Worm (Caenorhabditis elegans) whole organism, L4 larva: ENCODE results near the gene tatn-1.

Experiments
- aha-1 ChIP-seq: fragments of 150-350 bp; peaks from one replicate; lab custom pipeline; 2014; ENCODE audit warnings: missing biosample characterization, missing genetic modification characterization
- daf-19 ChIP-seq: fragments of 200-800 bp; sonication (Bioruptor generic); conservative IDR thresholded peaks from 2 replicates; pipeline ENCODE4 v1.3.6; 2022; ENCODE audit warnings: missing genetic modification characterization, missing compliant biosample characterization
- dpl-1 ChIP-seq: fragments of 150-350 bp; optimal IDR thresholded peaks from 2 replicates; lab custom pipeline; 2014; ENCODE audit warnings: missing biosample characterization, missing genetic modification reagents, missing genetic modification characterization
- dve-1 ChIP-seq: sonication (generic microtip); optimal IDR thresholded peaks from 2 replicates; lab custom pipeline; 2017; ENCODE audit warnings: antibody characterized with exemption, mild to moderate bottlenecking, missing genetic modification characterization, missing compliant biosample characterization; ENCODE audit not compliant: insufficient read depth
- egl-27 ChIP-seq: sonication (generic microtip); optimal IDR thresholded peaks from 3 replicates; lab custom pipeline; 2017; ENCODE audit warnings: missing biosample characterization, missing genetic modification reagents, missing genetic modification characterization
- egl-43 ChIP-seq: fragments of 200-800 bp; sonication (Bioruptor generic); IDR thresholded peaks from 2 replicates; pipeline ENCODE4 v1.3.6; 2022; ENCODE audit warnings: missing genetic modification reagents, missing genetic modification characterization, missing compliant biosample characterization
- fos-1 ChIP-seq: fragments of 150-350 bp; optimal IDR thresholded peaks from 2 replicates; lab custom pipeline; 2014; ENCODE audit warnings: missing biosample characterization, missing genetic modification characterization
- hlh-11 ChIP-seq: fragments of 200-800 bp; sonication (Bioruptor generic); optimal IDR thresholded peaks from 2 replicates; lab custom pipeline; 2018; ENCODE audit warnings: mild to moderate bottlenecking, missing genetic modification characterization, missing compliant biosample characterization
- hmg-1.1 ChIP-seq: fragments of 200-800 bp; sonication (Bioruptor generic); IDR thresholded peaks from 2 replicates; pipeline ENCODE4 v1.3.6; 2022; ENCODE audit warnings: missing genetic modification reagents, missing genetic modification characterization, missing compliant biosample characterization
- lim-7 ChIP-seq: fragments of 200-800 bp; sonication (Bioruptor generic); IDR thresholded peaks from 2 replicates; pipeline ENCODE4 v1.3.6; 2022; ENCODE audit warnings: missing genetic modification characterization, missing compliant biosample characterization
- lin-1 ChIP-seq: fragments of 200-800 bp; sonication (Bioruptor generic); IDR thresholded peaks from 2 replicates; pipeline ENCODE4 v1.3.6; 2022; ENCODE audit warnings: missing genetic modification reagents, missing genetic modification characterization, missing compliant biosample characterization
- lin-13 ChIP-seq: fragments of 150-350 bp; optimal IDR thresholded peaks from 2 replicates; lab custom pipeline; 2014; ENCODE audit warnings: missing biosample characterization, missing genetic modification reagents, missing genetic modification characterization
- lir-3 ChIP-seq: sonication (generic microtip); optimal IDR thresholded peaks from 2 replicates; lab custom pipeline; 2016; ENCODE audit warnings: mild to moderate bottlenecking, missing genetic modification characterization, missing compliant biosample characterization
- lsy-2 ChIP-seq, 2 experiments: fragments of 150-350 bp in 1 of 2; sonication (generic microtip) in 1 of 2; optimal IDR thresholded peaks; 2 replicates each; lab custom pipeline; 2014 to 2017; ENCODE audit warnings: missing biosample characterization in 2 of 2, missing genetic modification characterization in 2 of 2
- madf-5 ChIP-seq, 2 experiments: fragments of 200-800 bp; sonication (Bioruptor generic); IDR thresholded peaks; 2 replicates each; pipeline ENCODE4 v1.3.6; 2022; ENCODE audit warnings: missing compliant biosample characterization in 2 of 2, missing genetic modification characterization in 2 of 2
- madf-9 ChIP-seq: fragments of 200-800 bp; sonication (Bioruptor generic); conservative IDR thresholded peaks from 2 replicates; pipeline ENCODE4 v1.3.6; 2022; ENCODE audit warnings: missing genetic modification reagents, missing genetic modification characterization, missing compliant biosample characterization
- mdt-29 ChIP-seq: fragments of 200-800 bp; sonication (Bioruptor generic); IDR thresholded peaks from 2 replicates; pipeline ENCODE4 v1.3.6; 2022; ENCODE audit warnings: missing genetic modification reagents, missing genetic modification characterization, missing compliant biosample characterization
- mes-2 ChIP-seq: sonication (generic microtip); optimal IDR thresholded peaks from 2 replicates; lab custom pipeline; 2016; ENCODE audit warnings: missing genotype, mild to moderate bottlenecking, missing genetic modification characterization, missing compliant biosample characterization; ENCODE audit not compliant: poor library complexity, severe bottlenecking
- mxl-3 ChIP-seq: fragments of 200-800 bp; sonication (Bioruptor generic); optimal IDR thresholded peaks from 2 replicates; lab custom pipeline; 2018; ENCODE audit warnings: mild to moderate bottlenecking, missing genetic modification characterization, missing compliant biosample characterization
- nhr-10 ChIP-seq: fragments of 150-350 bp; optimal IDR thresholded peaks from 2 replicates; lab custom pipeline; 2014; ENCODE audit warnings: missing biosample characterization, missing genetic modification characterization
- nhr-11 ChIP-seq: fragments of 150-350 bp; optimal IDR thresholded peaks from 2 replicates; lab custom pipeline; 2014; ENCODE audit warnings: missing biosample characterization, missing genetic modification characterization
- nhr-28 ChIP-seq: fragments of 150-350 bp; optimal IDR thresholded peaks from 2 replicates; lab custom pipeline; 2014; ENCODE audit warnings: missing biosample characterization, missing genetic modification characterization
- nhr-6 ChIP-seq: fragments of 150-350 bp; optimal IDR thresholded peaks from 2 replicates; lab custom pipeline; 2014; ENCODE audit warnings: missing biosample characterization, missing genetic modification characterization
- pha-4 ChIP-seq, 2 experiments: fragments of 150-350 bp in 1 of 2; fragments of 200-800 bp in 1 of 2; sonication (Bioruptor generic) in 1 of 2; IDR thresholded peaks in 1 of 2; optimal IDR thresholded peaks in 1 of 2; 2 replicates each; pipeline versions ENCODE4 v1.3.6 to Lab custom; 2014 to 2022; ENCODE audit warnings: missing genetic modification characterization in 2 of 2, missing genetic modification reagents in 2 of 2, missing biosample characterization in 1 of 2, missing compliant biosample characterization in 1 of 2
- sdz-12 ChIP-seq: fragments of 200-800 bp; sonication (Bioruptor generic); optimal IDR thresholded peaks from 2 replicates; lab custom pipeline; 2018; ENCODE audit warnings: mild to moderate bottlenecking, missing genetic modification characterization, missing compliant biosample characterization
- skn-1 ChIP-seq: fragments of 150-350 bp; optimal IDR thresholded peaks from 2 replicates; lab custom pipeline; 2014; ENCODE audit warnings: missing biosample characterization, missing genetic modification characterization
- spr-1 ChIP-seq: sonication (generic microtip); optimal IDR thresholded peaks from 2 replicates; lab custom pipeline; 2016; ENCODE audit warnings: mild to moderate bottlenecking, missing genetic modification characterization, missing compliant biosample characterization
- unc-62 ChIP-seq, 3 experiments: fragments of 150-350 bp in 1 of 3; sonication (generic microtip); optimal IDR thresholded peaks in 2 of 3; peaks in 1 of 3; 1 replicate in 1 of 3; 2 replicates in 2 of 3; lab custom pipeline; 2014 to 2017; ENCODE audit warnings: missing biosample characterization in 3 of 3, missing genetic modification characterization in 3 of 3, missing genetic modification reagents in 3 of 3, missing genotype in 1 of 3
- vab-7 ChIP-seq: fragments of 200-800 bp; sonication (Bioruptor generic); IDR thresholded peaks from 2 replicates; pipeline ENCODE4 v1.3.6; 2022; ENCODE audit warnings: missing genetic modification reagents, missing genetic modification characterization, missing compliant biosample characterization
- zag-1 ChIP-seq: fragments of 150-350 bp; optimal IDR thresholded peaks from 2 replicates; lab custom pipeline; 2014; ENCODE audit warnings: missing biosample characterization, missing genetic modification characterization
- zfp-3 ChIP-seq: fragments of 200-800 bp; sonication (Bioruptor generic); conservative IDR thresholded peaks from 2 replicates; pipeline ENCODE4 v1.3.6; 2022; ENCODE audit warnings: missing genetic modification reagents, missing genetic modification characterization, missing compliant biosample characterization
- zip-2 ChIP-seq: fragments of 150-350 bp; optimal IDR thresholded peaks from 2 replicates; lab custom pipeline; 2014; ENCODE audit warnings: missing biosample characterization, missing genetic modification characterization
- ztf-7 ChIP-seq: fragments of 150-350 bp; optimal IDR thresholded peaks from 2 replicates; lab custom pipeline; 2014; ENCODE audit warnings: missing biosample characterization, missing genetic modification characterization

The tatn-1 gene

ce11 chrX:14824490-14825050 is 33.8 kb downstream of the tatn-1 start, which contains the start of gene mbk-1 (continued):
- TF ChIP-seq hmg-1.1 (GFP tag; lab: Robert Waterston, UW) (peak; percentile 80), mdt-29 (GFP tag; lab: Robert Waterston, UW) (no peak), mes-2 (tag; lab: Kevin White, UChicago) (no peak), zip-2 (tag; lab: Kevin White, UChicago) (no peak), lim-7 (no peak), dve-1 (tag; lab: Kevin White, UChicago) (peak; percentile 85), nhr-10 (tag; lab: Kevin White, UChicago) (no peak), nhr-28 (tag; lab: Kevin White, UChicago) (peak; percentile 91), ztf-7 (tag; lab: Kevin White, UChicago) (peak; percentile 37), daf-19 (GFP tag; lab: Robert Waterston, UW) (no peak), nhr-11 (tag; lab: Kevin White, UChicago) (peak; percentile 58), lin-13 (GFP tag; lab: Kevin White, UChicago) (peak; percentile 17), lir-3 (tag; lab: Kevin White, UChicago) (no peak), hlh-11 (peak; percentile 93), lin-1 (GFP tag; lab: Robert Waterston, UW) (peak; percentile 75), vab-7 (GFP tag; lab: Robert Waterston, UW) (no peak), pha-4 (GFP tag; IDR thresholded peaks at IDR 0.05; lab: Robert Waterston, UW) (no peak), pha-4 (tag; optimal IDR thresholded peaks at IDR 0.05; lab: Kevin White, UChicago) (no peak), fos-1 (tag; lab: Kevin White, UChicago) (no peak), egl-43 (GFP tag; lab: Robert Waterston, UW) (no peak), spr-1 (peak; percentile 1), zfp-3 (0 out of 2 replicates have a peak, but pooled peaks have one; percentile 37), madf-9 (0 out of 2 replicates have a peak, but pooled peaks have one; percentile 9), dpl-1 (GFP tag; lab: Kevin White, UChicago) (peak; percentile 33), zag-1 (tag; lab: Kevin White, UChicago) (no peak)

DNA sequence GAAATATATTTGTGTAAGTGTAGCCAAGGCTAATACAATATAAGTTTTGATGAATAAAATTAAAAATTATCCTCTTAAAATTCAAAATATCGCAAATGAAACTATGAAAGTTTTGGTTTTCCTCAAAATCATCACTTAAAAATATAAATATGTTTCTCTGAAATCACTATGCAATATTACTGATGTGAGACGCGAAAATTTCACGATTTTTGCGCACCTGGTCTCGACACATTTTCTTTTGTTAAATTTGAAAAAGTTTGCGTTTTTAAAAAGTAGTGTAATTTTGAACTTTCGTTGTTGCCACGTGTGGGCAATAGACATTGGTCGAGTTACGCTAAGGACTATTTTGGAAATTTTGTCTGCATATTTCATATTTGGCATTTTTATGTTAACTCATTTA is 38.0 kb downstream of the tatn-1 start:
- TF ChIP-seq unc-62 (GFP tag; optimal IDR thresholded peaks at IDR 0.05 in 1 of 2; lab: Kevin White, UChicago) (peak in 1 of 2 experiments; percentile 4), unc-62 (tag; optimal IDR thresholded peaks at IDR 0.05; lab: Kevin White, UChicago) (no peak), aha-1 (peak; percentile 96), lsy-2 (tag; optimal IDR thresholded peaks at IDR 0.05; lab: Kevin White, UChicago) (no peak)

DNA sequence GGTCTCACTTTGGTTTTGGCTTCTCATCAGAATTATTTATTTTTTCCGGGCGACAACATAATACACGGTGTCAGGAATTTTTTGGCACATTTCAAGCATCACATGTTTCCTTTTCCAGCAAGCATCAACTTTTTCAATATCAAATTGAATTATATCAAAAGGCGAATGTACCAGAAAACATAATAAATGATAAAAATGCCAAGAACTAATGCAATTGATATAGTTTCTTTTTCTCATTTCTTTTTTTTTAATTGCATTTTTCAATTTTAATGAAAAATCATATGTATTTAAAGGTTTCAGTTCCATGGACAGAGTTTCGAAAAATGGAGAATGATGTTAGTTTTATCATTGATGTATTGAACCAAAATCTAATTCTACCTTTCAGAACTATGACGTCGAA is 40.7 kb downstream of the tatn-1 start, which contains the start of gene dpf-2:
Gene dpf-2 (plus strand): TSS at position 301 of the 400 bp plus-strand sequence.
- TF ChIP-seq egl-43 (GFP tag; lab: Robert Waterston, UW) (no peak), aha-1 (peak; percentile 10)
- TF ChIP-seq, all 104 proteins: peak for 1

- TF ChIP-seq madf-5 (GFP tag; IDR thresholded peaks at IDR 0.05; lab: Robert Waterston, UW) (no peak), skn-1 (tag; lab: Kevin White, UChicago) (no peak), mes-2 (tag; lab: Kevin White, UChicago) (no peak), mxl-3 (GFP tag; lab: Kevin White, UChicago) (no peak), egl-27 (no peak), vab-7 (GFP tag; lab: Robert Waterston, UW) (no peak), sdz-12 (GFP tag; lab: Kevin White, UChicago) (no peak), nhr-6 (no peak)
Observed at ce11 chrX:14838339-14838738, 47.5 kb downstream of the tatn-1 start.
